Worm (Caenorhabditis elegans): ENCODE results near the gene utp-20.

Gene utp-20

DNA sequence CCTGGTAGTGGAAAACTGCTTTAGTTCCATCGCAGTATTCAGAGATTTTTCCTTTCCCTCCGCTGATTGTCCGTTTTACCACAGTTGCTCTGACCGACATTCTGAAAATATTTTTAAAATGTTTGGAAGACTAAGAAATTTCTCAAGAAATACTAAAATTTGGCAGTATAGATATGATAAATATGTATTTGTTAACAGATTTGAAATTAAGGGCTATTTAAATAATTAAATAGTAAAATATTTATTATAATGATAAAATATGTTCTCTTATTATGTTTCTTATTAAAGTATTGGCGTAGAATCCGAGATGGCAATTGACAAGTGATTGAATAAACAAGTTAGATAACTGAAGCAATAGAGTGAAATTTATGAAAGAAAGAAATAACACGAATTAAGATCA is 58.0 kb downstream of the utp-20 start, which contains the start of gene aipr-1:
aipr-1 (minus strand) TSS at position 101 of the 400 bp plus-strand sequence.
- TF ChIP-seq eor-1 (tag; optimal IDR thresholded peaks at IDR 0.05): no peak
- TF ChIP-seq nhr-11 (tag; optimal IDR thresholded peaks at IDR 0.05): no peak
- no peak for TF ChIP-seq nhr-12 (tag; optimal IDR thresholded peaks at IDR 0.05)
- no peak for TF ChIP-seq nhr-67 (tag; optimal IDR thresholded peaks at IDR 0.05)
- TF ChIP-seq nhr-77 (tag; optimal IDR thresholded peaks at IDR 0.05): no peak
- no peak for TF ChIP-seq unc-39 (tag; optimal IDR thresholded peaks at IDR 0.05)
- no peak for TF ChIP-seq nhr-76 (tag; optimal IDR thresholded peaks at IDR 0.05)

DNA sequence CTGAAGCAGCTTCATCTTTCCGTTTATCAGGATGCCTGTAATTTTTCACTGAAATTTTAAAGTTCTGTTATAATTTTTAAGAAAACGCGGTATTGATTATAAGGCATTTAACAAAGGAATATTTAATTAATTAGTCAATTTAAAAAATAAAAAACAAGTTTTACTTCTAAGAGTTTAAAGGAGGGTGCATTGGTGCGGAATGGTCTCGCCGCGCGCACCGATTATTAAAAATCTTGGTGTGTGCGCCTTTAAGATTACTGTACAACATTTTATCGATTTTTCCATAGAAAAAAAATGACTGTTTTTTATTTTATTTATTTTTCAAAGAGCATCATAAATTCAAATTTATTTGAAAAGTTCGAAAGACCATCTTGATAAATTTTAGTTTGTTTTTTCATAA is 61.3 kb downstream of the utp-20 start:
- TF ChIP-seq elt-3 (tag; optimal IDR thresholded peaks at IDR 0.05): no peak
- TF ChIP-seq R02D3.7 (tag; optimal IDR thresholded peaks at IDR 0.05): no peak
- TF ChIP-seq skn-1 (tag; optimal IDR thresholded peaks at IDR 0.05): no peak
- TF ChIP-seq ceh-16 (tag; optimal IDR thresholded peaks at IDR 0.05): no peak
- no peak for TF ChIP-seq lsy-12 (tag; optimal IDR thresholded peaks at IDR 0.05)
- TF ChIP-seq eor-1 (tag; optimal IDR thresholded peaks at IDR 0.05): no peak

DNA sequence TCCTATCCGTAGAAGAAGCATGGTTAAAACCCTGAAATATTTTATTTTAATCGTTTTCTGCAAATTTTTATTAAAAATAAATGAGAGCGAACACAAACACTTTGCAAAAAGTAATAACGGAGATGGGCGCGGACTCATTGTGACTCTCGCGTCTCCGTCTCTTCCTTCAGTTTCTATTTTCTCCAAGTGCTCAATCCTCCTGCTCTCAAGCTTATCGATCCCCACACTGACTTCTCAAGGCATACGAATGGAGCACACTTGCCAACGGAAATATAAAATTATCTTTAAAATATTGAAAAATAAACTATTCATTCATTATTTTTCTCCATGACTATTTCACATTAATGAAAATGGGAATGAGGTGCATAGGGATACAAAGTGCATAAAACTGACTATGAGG is 61.9 kb downstream of the utp-20 start, which contains the start of gene dnj-8:
dnj-8 (minus strand) TSS at position 31 of the 400 bp plus-strand sequence.
- TF ChIP-seq nhr-77 (tag; optimal IDR thresholded peaks at IDR 0.05): no peak
- TF ChIP-seq nhr-43 (tag; optimal IDR thresholded peaks at IDR 0.05; ENCODE audit: poor library complexity, severe bottlenecking): no peak
- peak; percentile 6 for TF ChIP-seq ama-1 (optimal IDR thresholded peaks at IDR 0.05)
- no peak for TF ChIP-seq ceh-82 (tag; optimal IDR thresholded peaks at IDR 0.05)
- peak; percentile 23 for TF ChIP-seq lin-15B (tag; optimal IDR thresholded peaks at IDR 0.05)
- no peak for TF ChIP-seq egl-27 (tag; optimal IDR thresholded peaks at IDR 0.05)
- TF ChIP-seq fkh-2 (tag; optimal IDR thresholded peaks at IDR 0.05): no peak
- TF ChIP-seq nfya-1 (tag; optimal IDR thresholded peaks at IDR 0.05; ENCODE audit: insufficient read depth): peak; percentile 60
- peak; percentile 25 for TF ChIP-seq pha-4 (tag; optimal IDR thresholded peaks at IDR 0.05)
- peak; percentile 66 for TF ChIP-seq lin-39 (tag; optimal IDR thresholded peaks at IDR 0.05)

- TF ChIP-seq ZK546.5 (tag; optimal IDR thresholded peaks at IDR 0.05) (no peak), egl-27 (tag; optimal IDR thresholded peaks at IDR 0.05) (no peak), nhr-77 (tag; optimal IDR thresholded peaks at IDR 0.05) (no peak), mdl-1 (tag; optimal IDR thresholded peaks at IDR 0.05) (no peak), elt-1 (tag; optimal IDR thresholded peaks at IDR 0.05) (no peak), lsy-12 (tag; optimal IDR thresholded peaks at IDR 0.05) (peak; percentile 33), egl-5 (tag; optimal IDR thresholded peaks at IDR 0.05) (no peak), nhr-67 (tag; optimal IDR thresholded peaks at IDR 0.05) (no peak), ceh-9 (tag; optimal IDR thresholded peaks at IDR 0.05) (no peak), sea-2 (GFP tag; optimal IDR thresholded peaks at IDR 0.05) (no peak), nhr-11 (tag; optimal IDR thresholded peaks at IDR 0.05) (no peak), nhr-23 (tag; optimal IDR thresholded peaks at IDR 0.05) (peak; percentile 9), lin-15B (tag; optimal IDR thresholded peaks at IDR 0.05) (no peak), fkh-2 (tag; optimal IDR thresholded peaks at IDR 0.05) (no peak), ceh-28 (tag; optimal IDR thresholded peaks at IDR 0.05) (no peak), ztf-4 (tag; optimal IDR thresholded peaks at IDR 0.05) (no peak), nhr-237 (tag; optimal IDR thresholded peaks at IDR 0.05) (no peak), zag-1 (tag; optimal IDR thresholded peaks at IDR 0.05) (no peak), nhr-76 (tag; optimal IDR thresholded peaks at IDR 0.05) (no peak), jun-1 (tag; optimal IDR thresholded peaks at IDR 0.05) (no peak), unc-62 (GFP tag; optimal IDR thresholded peaks at IDR 0.05) (no peak), pqm-1 (tag; optimal IDR thresholded peaks at IDR 0.05) (no peak), elt-3 (tag; optimal IDR thresholded peaks at IDR 0.05) (no peak), aly-2 (tag; optimal IDR thresholded peaks at IDR 0.05) (no peak), ztf-11 (tag; optimal IDR thresholded peaks at IDR 0.05) (no peak), nhr-12 (tag; optimal IDR thresholded peaks at IDR 0.05) (no peak), nhr-25 (tag; optimal IDR thresholded peaks at IDR 0.05) (peak; percentile 3), daf-12 (tag; optimal IDR thresholded peaks at IDR 0.05) (no peak), eor-1 (tag; optimal IDR thresholded peaks at IDR 0.05) (no peak), mml-1 (tag; optimal IDR thresholded peaks at IDR 0.05) (no peak), nfya-1 (tag; optimal IDR thresholded peaks at IDR 0.05; ENCODE audit: insufficient read depth) (peak; percentile 54), elt-2 (tag; optimal IDR thresholded peaks at IDR 0.05) (peak; percentile 19), ama-1 (optimal IDR thresholded peaks at IDR 0.05) (no peak), nhr-28 (tag; optimal IDR thresholded peaks at IDR 0.05) (no peak), hmg-11 (tag; optimal IDR thresholded peaks at IDR 0.05) (peak; percentile 80), lin-39 (tag; optimal IDR thresholded peaks at IDR 0.05) (peak; percentile 24), snpc-4 (tag; optimal IDR thresholded peaks at IDR 0.05) (no peak), nhr-43 (tag; optimal IDR thresholded peaks at IDR 0.05; ENCODE audit: poor library complexity, severe bottlenecking) (no peak), pha-4 (tag; optimal IDR thresholded peaks at IDR 0.05) (no peak), R02D3.7 (tag; optimal IDR thresholded peaks at IDR 0.05) (no peak), skn-1 (tag; optimal IDR thresholded peaks at IDR 0.05) (no peak)
Observed at ce11 chrII:6600973-6601372, 64.8 kb downstream of the utp-20 start, which contains the start of gene vps-33.2. Gene vps-33.2 (plus strand): TSS chrII:6601216.

All from whole organism, L3 larva.